Worm (Caenorhabditis elegans) whole organism, L4 larva: ENCODE measurements around the gene T08G5.15.

Source experiments
- Y5F2A.4 ChIP-seq: fragments of 200-800 bp; sonication (Bioruptor generic); optimal IDR thresholded peaks from 2 replicates; lab custom pipeline; 2018; ENCODE audit warnings: mild to moderate bottlenecking, missing genetic modification characterization, missing compliant biosample characterization
- dmd-8 ChIP-seq: fragments of 200-800 bp; sonication (Bioruptor generic); IDR thresholded peaks from 2 replicates; pipeline ENCODE4 v1.3.6; 2022; ENCODE audit warnings: missing genetic modification characterization, missing compliant biosample characterization
- lin-39 ChIP-seq: fragments of 150-350 bp; optimal IDR thresholded peaks from 2 replicates; lab custom pipeline; 2014; ENCODE audit warnings: missing biosample characterization, missing genetic modification reagents, missing genetic modification characterization
- madf-9 ChIP-seq: fragments of 200-800 bp; sonication (Bioruptor generic); conservative IDR thresholded peaks from 2 replicates; pipeline ENCODE4 v1.3.6; 2022; ENCODE audit warnings: missing genetic modification reagents, missing genetic modification characterization, missing compliant biosample characterization
- mdl-1 ChIP-seq, 2 experiments: fragments of 150-350 bp in 1 of 2; sonication (generic microtip) in 1 of 2; optimal IDR thresholded peaks; 2 replicates each; lab custom pipeline; 2014 to 2017; ENCODE audit warnings: missing biosample characterization in 2 of 2, missing genetic modification characterization in 2 of 2
- mxl-2 ChIP-seq: fragments of 200-800 bp; sonication (Bioruptor generic); conservative IDR thresholded peaks from 2 replicates; pipeline ENCODE4 v1.3.6; 2022; ENCODE audit warnings: missing genetic modification reagents, missing genetic modification characterization, missing compliant biosample characterization
- nhr-102 ChIP-seq: sonication (generic microtip); optimal IDR thresholded peaks from 2 replicates; lab custom pipeline; 2016; ENCODE audit warnings: mild to moderate bottlenecking, missing genetic modification characterization, moderate library complexity, missing compliant biosample characterization
- nhr-25 ChIP-seq: sonication (generic microtip); optimal IDR thresholded peaks from 2 replicates; lab custom pipeline; 2017; ENCODE audit warnings: missing genetic modification characterization, mild to moderate bottlenecking, missing compliant biosample characterization, antibody characterized with exemption, moderate library complexity, borderline replicate concordance; ENCODE audit not compliant: insufficient read depth
- nhr-77 ChIP-seq: fragments of 150-350 bp; optimal IDR thresholded peaks from 2 replicates; lab custom pipeline; 2014; ENCODE audit warnings: missing biosample characterization, missing genetic modification characterization
- pha-4 ChIP-seq, 2 experiments: fragments of 150-350 bp in 1 of 2; fragments of 200-800 bp in 1 of 2; sonication (Bioruptor generic) in 1 of 2; IDR thresholded peaks in 1 of 2; optimal IDR thresholded peaks in 1 of 2; 2 replicates each; pipeline versions ENCODE4 v1.3.6 to Lab custom; 2014 to 2022; ENCODE audit warnings: missing genetic modification characterization in 2 of 2, missing genetic modification reagents in 2 of 2, missing biosample characterization in 1 of 2, missing compliant biosample characterization in 1 of 2
- snpc-4 ChIP-seq: fragments of 150-350 bp; optimal IDR thresholded peaks from 2 replicates; lab custom pipeline; 2014; ENCODE audit warnings: missing biosample characterization, missing genetic modification characterization
- unc-130 ChIP-seq: sonication (generic microtip); optimal IDR thresholded peaks from 2 replicates; lab custom pipeline; 2016; ENCODE audit warnings: missing genetic modification reagents, missing genetic modification characterization, missing compliant biosample characterization

- no peak for TF ChIP-seq Y5F2A.4 (GFP tag; lab: Kevin White, UChicago)
- TF ChIP-seq nhr-102 (tag; lab: Kevin White, UChicago), result no peak
- TF ChIP-seq pha-4 (GFP tag; IDR thresholded peaks at IDR 0.05; lab: Robert Waterston, UW), result no peak
- TF ChIP-seq pha-4 (tag; optimal IDR thresholded peaks at IDR 0.05; lab: Kevin White, UChicago), result no peak
- no peak for TF ChIP-seq mdl-1 (tag; optimal IDR thresholded peaks at IDR 0.05; lab: Kevin White, UChicago)
- TF ChIP-seq snpc-4 (tag; lab: Kevin White, UChicago), result no peak
- TF ChIP-seq unc-130, result no peak
- TF ChIP-seq nhr-25 (tag; lab: Kevin White, UChicago), result no peak
- no peak for TF ChIP-seq mxl-2 (GFP tag; lab: Robert Waterston, UW)
- no peak for TF ChIP-seq lin-39
- no peak for TF ChIP-seq madf-9 (GFP tag; lab: Robert Waterston, UW)
- TF ChIP-seq dmd-8 (GFP tag; lab: Robert Waterston, UW), result no peak
- no peak for TF ChIP-seq nhr-77 (tag; lab: Kevin White, UChicago)
Measured at ce11 chrV:14067816-14068296, 44.9 kb upstream of the T08G5.15 start, which contains the start of gene D1086.17.
